Fruit fly (Drosophila melanogaster): Measurements from ENCODE around the gene ush.
A peak's percentile ranks its signal among the peaks of the same experiment; 100 is the strongest.

ush gene

dm6 chr2L:568030-568429, 92.0 kb downstream of the ush start, which contains the start of the genes Nle and Sf3b1 (continued):
- TF ChIP-seq mld (GFP tag; IDR thresholded peaks at IDR 0.05; ENCODE audit: partially characterized antibody) = peak; percentile 81; the same call in 2 of the 3 replicates
- TF ChIP-seq CG2199 (GFP tag; IDR thresholded peaks at IDR 0.05) = no peak
- no peak for TF ChIP-seq CG30431 (GFP tag; optimal IDR thresholded peaks at IDR 0.05)
- TF ChIP-seq CG4404 (GFP tag; IDR thresholded peaks at IDR 0.05) = no peak; the same call in 1 of the 2 replicates
- TF ChIP-seq CG15514 (GFP tag; optimal IDR thresholded peaks at IDR 0.05) = peak; percentile 56
- peak; percentile 45 for TF ChIP-seq mirr (GFP tag; optimal IDR thresholded peaks at IDR 0.05)
- TF ChIP-seq CG31224 (GFP tag; IDR thresholded peaks at IDR 0.05) = no peak
- no peak for TF ChIP-seq Gsc (GFP tag; IDR thresholded peaks at IDR 0.05)
- no peak for TF ChIP-seq Usf (GFP tag; optimal IDR thresholded peaks at IDR 0.05)
- TF ChIP-seq Nf-YA (GFP tag; IDR thresholded peaks at IDR 0.05) = no peak
- peak; percentile 40 for TF ChIP-seq CG33213 (GFP tag; optimal IDR thresholded peaks at IDR 0.05)
- TF ChIP-seq Hmr (GFP tag; optimal IDR thresholded peaks at IDR 0.05) = no peak
- TF ChIP-seq amos (GFP tag; IDR thresholded peaks at IDR 0.05; ENCODE audit: partially characterized antibody) = peak; percentile 91
- TF ChIP-seq Atf-2 (GFP tag; optimal IDR thresholded peaks at IDR 0.05) = peak; percentile 28
- peak; percentile 35 for TF ChIP-seq HmgZ (tag; optimal IDR thresholded peaks at IDR 0.05)
- no peak for TF ChIP-seq CG15269 (tag; optimal IDR thresholded peaks at IDR 0.05)
- peak; percentile 53 for TF ChIP-seq CG12659 (GFP tag; optimal IDR thresholded peaks at IDR 0.05)
- peak; percentile 35 for TF ChIP-seq CG8944 (GFP tag; optimal IDR thresholded peaks at IDR 0.05)
- peak; percentile 63 for TF ChIP-seq CG17361 (GFP tag; IDR thresholded peaks at IDR 0.05)
- TF ChIP-seq run (tag; optimal IDR thresholded peaks at IDR 0.05) = no peak
- TF ChIP-seq sd (tag; optimal IDR thresholded peaks at IDR 0.05) = no peak
- TF ChIP-seq Ptx1 (GFP tag; IDR thresholded peaks at IDR 0.05) = 0 out of 2 replicates have a peak, but pooled peaks have one; percentile 19
- peak; percentile 3 for TF ChIP-seq Camta (GFP tag; optimal IDR thresholded peaks at IDR 0.05)
- peak in 1 of 3 experiments; percentile 35 for TF ChIP-seq Stat92E (GFP tag; optimal IDR thresholded peaks at IDR 0.05)
- no peak for TF ChIP-seq Trl (optimal IDR thresholded peaks at IDR 0.05)
- TF ChIP-seq Trl (GFP tag; optimal IDR thresholded peaks at IDR 0.05) = peak; percentile 35
- no peak for TF ChIP-seq Hr39 (optimal IDR thresholded peaks at IDR 0.05)
- no peak for TF ChIP-seq caup (GFP tag; optimal IDR thresholded peaks at IDR 0.05; ENCODE audit: severe bottlenecking)
- TF ChIP-seq Mrtf (GFP tag; IDR thresholded peaks at IDR 0.05) = no peak
- TF ChIP-seq exex (tag; optimal IDR thresholded peaks at IDR 0.05) = no peak
- no peak for TF ChIP-seq CG2889 (GFP tag; IDR thresholded peaks at IDR 0.05)
- peak; percentile 87 for TF ChIP-seq kah (GFP tag; optimal IDR thresholded peaks at IDR 0.05)
- no peak for TF ChIP-seq CG1529 (GFP tag; optimal IDR thresholded peaks at IDR 0.05)
- no peak for TF ChIP-seq wdn (GFP tag; IDR thresholded peaks at IDR 0.05)
- no peak for TF ChIP-seq h (optimal IDR thresholded peaks at IDR 0.05)
- TF ChIP-seq CG4328 (GFP tag; optimal IDR thresholded peaks at IDR 0.05) = peak; percentile 52
- no peak for TF ChIP-seq CG17802 (tag; optimal IDR thresholded peaks at IDR 0.05)
- no peak for TF ChIP-seq Ravus (GFP tag; IDR thresholded peaks at IDR 0.05)
- no peak for TF ChIP-seq CG13894 (tag; optimal IDR thresholded peaks at IDR 0.05)
- no peak for TF ChIP-seq CG12104 (GFP tag; optimal IDR thresholded peaks at IDR 0.05)
- peak; percentile 96 for TF ChIP-seq Scr (GFP tag; IDR thresholded peaks at IDR 0.05; ENCODE audit: partially characterized antibody)
- TF ChIP-seq croc (GFP tag; conservative IDR thresholded peaks at IDR 0.05) = 0 out of 3 replicates have a peak, but pooled peaks have one; percentile 21
- no peak for TF ChIP-seq CG8478 (optimal IDR thresholded peaks at IDR 0.05)
- TF ChIP-seq CG8388 (GFP tag; optimal IDR thresholded peaks at IDR 0.05) = no peak
- TF ChIP-seq vvl (GFP tag; IDR thresholded peaks at IDR 0.05) = no peak
- TF ChIP-seq Doc3 (GFP tag; IDR thresholded peaks at IDR 0.05; ENCODE audit: partially characterized antibody) = peak; percentile 97
- TF ChIP-seq CG13287 (GFP tag; IDR thresholded peaks at IDR 0.05; ENCODE audit: partially characterized antibody) = peak; percentile 99
- no peak for TF ChIP-seq kni (GFP tag; optimal IDR thresholded peaks at IDR 0.05)
- peak; percentile 88 for TF ChIP-seq Opbp (GFP tag; IDR thresholded peaks at IDR 0.05; ENCODE audit: partially characterized antibody)
- peak; percentile 31 for TF ChIP-seq Lhr (GFP tag; optimal IDR thresholded peaks at IDR 0.05)
- TF ChIP-seq CG4854 (GFP tag; optimal IDR thresholded peaks at IDR 0.05) = no peak
- peak; percentile 19 for TF ChIP-seq crc (GFP tag; optimal IDR thresholded peaks at IDR 0.05)

Measured in whole organism, embryonic.